Worm (Caenorhabditis elegans): ENCODE data around the gene nhr-164.

The nhr-164 gene

ce11 chrV:15225650-15226049, 9.9 kb downstream of the nhr-164 start, which contains the start of gene srw-14:
Gene srw-14, plus strand, starts transcription at chrV:15225950.
- TF ChIP-seq hrde-1 (tag; optimal IDR thresholded peaks at IDR 0.05; ENCODE audit: borderline replicate concordance) (no peak), hlh-26 (GFP tag; conservative IDR thresholded peaks at IDR 0.05) (no peak), pbrm-1 (GFP tag; IDR thresholded peaks at IDR 0.05) (no peak), F23B12.7 (tag; optimal IDR thresholded peaks at IDR 0.05; ENCODE audit: insufficient read depth) (no peak), K11D2.4 (GFP tag; IDR thresholded peaks at IDR 0.05) (no peak), B0261.1 (tag; optimal IDR thresholded peaks at IDR 0.05) (no peak), let-526 (GFP tag; IDR thresholded peaks at IDR 0.05) (no peak), F22D6.2 (tag; optimal IDR thresholded peaks at IDR 0.05) (no peak), cebp-2 (GFP tag; IDR thresholded peaks at IDR 0.05) (no peak), nhr-80 (tag; optimal IDR thresholded peaks at IDR 0.05) (no peak)

ce11 chrV:15223668-15224067, 11.9 kb downstream of the nhr-164 start, which contains the start of gene srw-24:
Gene srw-24, plus strand, starts transcription at chrV:15223968.
- TF ChIP-seq xnd-1 (tag; optimal IDR thresholded peaks at IDR 0.05) (no peak), madf-10 (tag; optimal IDR thresholded peaks at IDR 0.05) (no peak), B0035.1 (tag; optimal IDR thresholded peaks at IDR 0.05) (no peak), bed-1 (GFP tag; IDR thresholded peaks at IDR 0.05) (no peak), dpff-1 (tag; optimal IDR thresholded peaks at IDR 0.05) (no peak), F39B2.1 (GFP tag; IDR thresholded peaks at IDR 0.05) (no peak), F55B11.4 (tag; optimal IDR thresholded peaks at IDR 0.05; ENCODE audit: borderline replicate concordance, insufficient read depth) (no peak), nhr-27 (tag; optimal IDR thresholded peaks at IDR 0.05) (no peak), Y56A3A.18 (GFP tag; IDR thresholded peaks at IDR 0.05) (no peak), madf-3 (GFP tag; IDR thresholded peaks at IDR 0.05) (no peak), Y53G8AR.9 (GFP tag; conservative IDR thresholded peaks at IDR 0.05) (no peak), ztf-18 (tag; optimal IDR thresholded peaks at IDR 0.05) (no peak), snpc-4 (GFP tag; optimal IDR thresholded peaks at IDR 0.05) (no peak), snpc-4 (tag; optimal IDR thresholded peaks at IDR 0.05) (no peak), unc-62 (GFP tag; optimal IDR thresholded peaks at IDR 0.05) (no peak), F22D6.2 (tag; optimal IDR thresholded peaks at IDR 0.05) (no peak), atf-7 (tag; optimal IDR thresholded peaks at IDR 0.05) (no peak), tbp1 (GFP tag; optimal IDR thresholded peaks at IDR 0.05) (no peak), snpc-1.3 (tag; optimal IDR thresholded peaks at IDR 0.05; ENCODE audit: insufficient read depth) (no peak)

ce11 chrV:15221330-15221729, 14.2 kb downstream of the nhr-164 start, which contains the start of gene irld-25:
Gene irld-25, plus strand, starts transcription at chrV:15221630.
- TF ChIP-seq F52B5.7 (tag; optimal IDR thresholded peaks at IDR 0.05) (no peak), repo-1 (tag; optimal IDR thresholded peaks at IDR 0.05) (no peak), nfyb-1 (GFP tag; IDR thresholded peaks at IDR 0.05) (no peak), Y53G8AR.9 (GFP tag; conservative IDR thresholded peaks at IDR 0.05) (no peak), B0019.2 (GFP tag; conservative IDR thresholded peaks at IDR 0.05) (no peak), ztf-3 (GFP tag; optimal IDR thresholded peaks at IDR 0.05) (no peak), tbx-9 (tag; optimal IDR thresholded peaks at IDR 0.05; ENCODE audit: borderline replicate concordance) (no peak), F55B11.4 (tag; optimal IDR thresholded peaks at IDR 0.05; ENCODE audit: borderline replicate concordance, insufficient read depth) (no peak), B0336.3 (GFP tag; IDR thresholded peaks at IDR 0.05) (no peak), unc-130 (GFP tag; optimal IDR thresholded peaks at IDR 0.05) (no peak), F49E8.2 (tag; optimal IDR thresholded peaks at IDR 0.05; ENCODE audit: insufficient read depth) (no peak), Y56A3A.18 (GFP tag; IDR thresholded peaks at IDR 0.05) (no peak), ceh-40 (GFP tag; IDR thresholded peaks at IDR 0.05) (no peak), ceh-100 (GFP tag; IDR thresholded peaks at IDR 0.05) (no peak), pbrm-1 (GFP tag; IDR thresholded peaks at IDR 0.05) (no peak)

Data from whole organism, young adult.